Fruit fly (Drosophila melanogaster): ENCODE measurements around the gene RpS26.
A peak's percentile ranks its signal among the peaks of the same experiment; 100 is the strongest.

Gene RpS26

DNA sequence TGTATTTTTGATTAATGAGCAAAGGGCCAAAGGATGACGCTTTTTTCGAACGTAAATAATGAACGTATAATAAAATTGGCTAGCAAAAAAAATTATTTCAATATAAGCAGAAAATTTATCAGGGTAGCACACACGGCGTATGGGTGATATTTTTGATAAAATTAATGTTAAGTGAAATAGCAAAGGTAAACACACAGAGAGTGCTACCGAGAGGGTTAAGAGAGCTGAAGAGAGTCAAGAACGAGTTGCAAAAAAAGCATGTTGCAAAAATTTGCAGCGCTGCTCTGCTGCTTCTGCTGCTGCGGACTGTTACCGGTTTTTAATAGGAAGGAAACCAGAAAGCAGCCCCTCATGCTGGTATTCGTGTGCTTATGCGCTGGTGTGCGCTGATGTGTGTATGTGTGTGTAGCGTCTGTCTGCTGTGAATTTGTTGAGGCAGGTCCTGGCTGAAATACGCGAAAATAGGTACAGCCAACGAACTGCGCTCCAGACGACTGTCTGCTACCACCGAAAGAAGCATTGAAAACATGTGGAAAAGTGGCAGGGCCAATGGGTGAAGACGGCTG is 26.6 kb upstream of the RpS26 start:
- TF ChIP-seq rgr (GFP tag; optimal IDR thresholded peaks at IDR 0.05): no peak
- peak; percentile 31 for TF ChIP-seq psq (GFP tag; optimal IDR thresholded peaks at IDR 0.05)
- TF ChIP-seq Vsx2 (GFP tag; optimal IDR thresholded peaks at IDR 0.05; ENCODE audit: partially characterized antibody): peak; percentile 62
- no peak for TF ChIP-seq lola (GFP tag; optimal IDR thresholded peaks at IDR 0.05)

DNA sequence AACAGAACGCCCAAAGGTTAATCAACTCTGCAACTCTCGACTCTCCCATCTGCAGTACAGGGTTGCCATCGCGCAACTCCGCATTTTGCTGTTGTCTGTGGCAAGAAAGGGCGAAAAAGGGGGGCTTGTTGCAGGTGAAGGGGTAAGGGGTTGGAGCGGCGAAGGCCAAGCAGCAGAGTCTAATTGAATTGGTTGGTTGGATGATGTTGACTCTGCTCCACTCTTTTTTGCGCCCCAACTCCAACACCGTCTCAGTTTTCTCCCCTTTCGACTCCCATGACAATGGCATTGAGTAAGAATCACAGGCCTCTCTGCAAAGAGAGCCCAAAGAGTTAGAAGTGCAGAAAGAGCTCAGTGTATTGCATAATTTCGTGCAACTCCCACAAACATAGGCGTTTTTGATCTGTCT is 25.5 kb upstream of the RpS26 start:
- TF ChIP-seq Rel (GFP tag; optimal IDR thresholded peaks at IDR 0.05) (no peak), Rel (tag; optimal IDR thresholded peaks at IDR 0.05) (no peak), rgr (GFP tag; optimal IDR thresholded peaks at IDR 0.05) (peak; percentile 3), pan (optimal IDR thresholded peaks at IDR 0.05) (no peak), CG9705 (GFP tag; optimal IDR thresholded peaks at IDR 0.05) (no peak), Myc (optimal IDR thresholded peaks at IDR 0.05) (no peak), sv (GFP tag; optimal IDR thresholded peaks at IDR 0.05) (no peak), Vsx2 (GFP tag; optimal IDR thresholded peaks at IDR 0.05; ENCODE audit: partially characterized antibody) (no peak), woc (GFP tag; optimal IDR thresholded peaks at IDR 0.05) (peak; percentile 36), Hr83 (GFP tag; optimal IDR thresholded peaks at IDR 0.05; ENCODE audit: poor library complexity, severe bottlenecking) (no peak), fru (GFP tag; optimal IDR thresholded peaks at IDR 0.05) (peak; percentile 40), Abd-B (GFP tag; optimal IDR thresholded peaks at IDR 0.05) (no peak), Hnf4 (GFP tag; optimal IDR thresholded peaks at IDR 0.05) (peak; percentile 6), usp (GFP tag; optimal IDR thresholded peaks at IDR 0.05) (no peak), Mio (GFP tag; optimal IDR thresholded peaks at IDR 0.05) (no peak), HLH106 (tag; optimal IDR thresholded peaks at IDR 0.05) (peak; percentile 37), Jra (GFP tag; optimal IDR thresholded peaks at IDR 0.05) (no peak), dl (GFP tag; optimal IDR thresholded peaks at IDR 0.05; ENCODE audit: insufficient read depth in 1 of 2, partially characterized antibody in 2 of 2) (peak; percentile 5 to 14), psq (GFP tag; optimal IDR thresholded peaks at IDR 0.05) (peak; percentile 97), jim (GFP tag; optimal IDR thresholded peaks at IDR 0.05) (no peak), GATAd (GFP tag; optimal IDR thresholded peaks at IDR 0.05) (no peak), foxo (GFP tag; optimal IDR thresholded peaks at IDR 0.05) (peak in 1 of 2 experiments; percentile 45), sage (GFP tag; optimal IDR thresholded peaks at IDR 0.05) (no peak), h (GFP tag; optimal IDR thresholded peaks at IDR 0.05) (peak; percentile 21), brk (GFP tag; optimal IDR thresholded peaks at IDR 0.05) (no peak), dsf (GFP tag; optimal IDR thresholded peaks at IDR 0.05; ENCODE audit: borderline replicate concordance) (no peak), OdsH (GFP tag; optimal IDR thresholded peaks at IDR 0.05) (no peak), Dif (GFP tag; optimal IDR thresholded peaks at IDR 0.05; ENCODE audit: partially characterized antibody) (peak; percentile 51), CG32264 (GFP tag; optimal IDR thresholded peaks at IDR 0.05) (no peak), ey (GFP tag; optimal IDR thresholded peaks at IDR 0.05) (peak; percentile 53), Sp1 (GFP tag; optimal IDR thresholded peaks at IDR 0.05) (no peak), N (GFP tag; optimal IDR thresholded peaks at IDR 0.05) (no peak), CrebA (GFP tag; optimal IDR thresholded peaks at IDR 0.05; ENCODE audit: borderline replicate concordance) (no peak), tai (GFP tag; optimal IDR thresholded peaks at IDR 0.05) (no peak), dmrt93B (GFP tag; optimal IDR thresholded peaks at IDR 0.05) (no peak), Dfd (GFP tag; optimal IDR thresholded peaks at IDR 0.05) (no peak), lola (GFP tag; optimal IDR thresholded peaks at IDR 0.05) (no peak), br (GFP tag; optimal IDR thresholded peaks at IDR 0.05) (peak; percentile 23), Hr78 (GFP tag; optimal IDR thresholded peaks at IDR 0.05) (no peak)

dm6 chr2L:18468010-18468409 is 24.9 kb upstream of the RpS26 start:
- TF ChIP-seq rgr (GFP tag; optimal IDR thresholded peaks at IDR 0.05) (peak; percentile 14), GATAd (GFP tag; optimal IDR thresholded peaks at IDR 0.05) (no peak), sv (GFP tag; optimal IDR thresholded peaks at IDR 0.05) (no peak), Hr83 (GFP tag; optimal IDR thresholded peaks at IDR 0.05; ENCODE audit: poor library complexity, severe bottlenecking) (no peak), psq (GFP tag; optimal IDR thresholded peaks at IDR 0.05) (no peak), ey (GFP tag; optimal IDR thresholded peaks at IDR 0.05) (no peak), dmrt93B (GFP tag; optimal IDR thresholded peaks at IDR 0.05) (peak; percentile 11), Hnf4 (GFP tag; optimal IDR thresholded peaks at IDR 0.05) (no peak), Dfd (GFP tag; optimal IDR thresholded peaks at IDR 0.05) (no peak), Vsx2 (GFP tag; optimal IDR thresholded peaks at IDR 0.05; ENCODE audit: partially characterized antibody) (no peak), Myc (optimal IDR thresholded peaks at IDR 0.05) (no peak), br (GFP tag; optimal IDR thresholded peaks at IDR 0.05) (no peak), OdsH (GFP tag; optimal IDR thresholded peaks at IDR 0.05) (no peak), tai (GFP tag; optimal IDR thresholded peaks at IDR 0.05) (no peak), h (GFP tag; optimal IDR thresholded peaks at IDR 0.05) (no peak), HLH106 (tag; optimal IDR thresholded peaks at IDR 0.05) (peak; percentile 54), sage (GFP tag; optimal IDR thresholded peaks at IDR 0.05) (no peak), Rel (GFP tag; optimal IDR thresholded peaks at IDR 0.05) (no peak), Rel (tag; optimal IDR thresholded peaks at IDR 0.05) (no peak), Sp1 (GFP tag; optimal IDR thresholded peaks at IDR 0.05) (peak; percentile 67)

All from whole organism, wandering third instar larva.